Worm (Caenorhabditis elegans) whole organism, L4 larva: Measurements from ENCODE around the gene srh-95.

ENCODE experiments used
- D1046.2 ChIP-seq: fragments of 200-800 bp; sonication (Bioruptor generic); IDR thresholded peaks from 2 replicates; pipeline ENCODE4 v1.3.6; 2022; ENCODE audit warnings: missing genetic modification characterization, missing compliant biosample characterization
- F10B5.3 ChIP-seq: sonication (generic microtip); optimal IDR thresholded peaks from 2 replicates; lab custom pipeline; 2016; ENCODE audit warnings: mild to moderate bottlenecking, missing genetic modification characterization, missing compliant biosample characterization
- F26F4.8 ChIP-seq: fragments of 200-800 bp; sonication (Bioruptor generic); conservative IDR thresholded peaks from 2 replicates; pipeline ENCODE4 v1.3.6; 2022; ENCODE audit warnings: missing genetic modification characterization, missing compliant biosample characterization
- Y105C5A.15 ChIP-seq: fragments of 200-800 bp; sonication (Bioruptor generic); IDR thresholded peaks from 2 replicates; pipeline ENCODE4 v1.3.6; 2022; ENCODE audit warnings: missing genetic modification characterization, missing compliant biosample characterization
- Y48G9A.11 ChIP-seq: fragments of 200-800 bp; sonication (Bioruptor generic); IDR thresholded peaks from 2 replicates; pipeline ENCODE4 v1.3.6; 2022; ENCODE audit warnings: missing genetic modification reagents, missing genetic modification characterization, missing compliant biosample characterization
- Y5F2A.4 ChIP-seq: fragments of 200-800 bp; sonication (Bioruptor generic); optimal IDR thresholded peaks from 2 replicates; lab custom pipeline; 2018; ENCODE audit warnings: mild to moderate bottlenecking, missing genetic modification characterization, missing compliant biosample characterization
- ZK337.2 ChIP-seq: fragments of 200-800 bp; sonication (Bioruptor generic); IDR thresholded peaks from 2 replicates; pipeline ENCODE4 v1.3.6; 2022; ENCODE audit warnings: missing genetic modification reagents, missing genetic modification characterization, missing compliant biosample characterization
- aha-1 ChIP-seq: fragments of 150-350 bp; peaks from one replicate; lab custom pipeline; 2014; ENCODE audit warnings: missing biosample characterization, missing genetic modification characterization
- ama-1 ChIP-seq: fragments of 150-350 bp; optimal IDR thresholded peaks from 2 replicates; lab custom pipeline; 2014; ENCODE audit warnings: inconsistent platforms, mixed read lengths
- arid-1 ChIP-seq: fragments of 200-800 bp; sonication (Bioruptor generic); conservative IDR thresholded peaks from 2 replicates; pipeline ENCODE4 v1.3.6; 2022; ENCODE audit warnings: missing genetic modification reagents, missing genetic modification characterization, missing compliant biosample characterization
- ceh-28 ChIP-seq: fragments of 150-350 bp; optimal IDR thresholded peaks from 2 replicates; lab custom pipeline; 2014; ENCODE audit warnings: missing biosample characterization, missing genetic modification reagents, missing genetic modification characterization
- ceh-44 ChIP-seq: fragments of 200-800 bp; sonication (Bioruptor generic); IDR thresholded peaks from 2 replicates; pipeline ENCODE4 v1.3.6; 2022; ENCODE audit warnings: missing genetic modification reagents, missing genetic modification characterization, missing compliant biosample characterization
- ceh-82 ChIP-seq: sonication (generic microtip); optimal IDR thresholded peaks from 2 replicates; lab custom pipeline; 2017; ENCODE audit warnings: missing biosample characterization, missing genetic modification characterization
- cey-2 ChIP-seq: sonication (generic microtip); optimal IDR thresholded peaks from 3 replicates; lab custom pipeline; 2017; ENCODE audit warnings: missing genetic modification characterization, mild to moderate bottlenecking, missing compliant biosample characterization, antibody characterized with exemption, borderline replicate concordance; ENCODE audit not compliant: insufficient read depth
- dmd-6 ChIP-seq: fragments of 200-800 bp; sonication (Bioruptor generic); IDR thresholded peaks from 2 replicates; pipeline ENCODE4 v1.3.6; 2022; ENCODE audit warnings: missing genetic modification reagents, missing genetic modification characterization, missing compliant biosample characterization
- dpl-1 ChIP-seq: fragments of 150-350 bp; optimal IDR thresholded peaks from 2 replicates; lab custom pipeline; 2014; ENCODE audit warnings: missing biosample characterization, missing genetic modification reagents, missing genetic modification characterization
- dve-1 ChIP-seq: sonication (generic microtip); optimal IDR thresholded peaks from 2 replicates; lab custom pipeline; 2017; ENCODE audit warnings: antibody characterized with exemption, mild to moderate bottlenecking, missing genetic modification characterization, missing compliant biosample characterization; ENCODE audit not compliant: insufficient read depth
- fkh-10 ChIP-seq: fragments of 150-350 bp; optimal IDR thresholded peaks from 2 replicates; lab custom pipeline; 2014; ENCODE audit warnings: missing biosample characterization, missing genetic modification reagents, missing genetic modification characterization
- fos-1 ChIP-seq: fragments of 150-350 bp; optimal IDR thresholded peaks from 2 replicates; lab custom pipeline; 2014; ENCODE audit warnings: missing biosample characterization, missing genetic modification characterization
- hlh-30 ChIP-seq: sonication (generic microtip); optimal IDR thresholded peaks from 2 replicates; lab custom pipeline; 2017; ENCODE audit warnings: antibody characterized with exemption, mild to moderate bottlenecking, missing genetic modification characterization, missing compliant biosample characterization; ENCODE audit not compliant: insufficient read depth
- lim-7 ChIP-seq: fragments of 200-800 bp; sonication (Bioruptor generic); IDR thresholded peaks from 2 replicates; pipeline ENCODE4 v1.3.6; 2022; ENCODE audit warnings: missing genetic modification characterization, missing compliant biosample characterization
- lin-38 ChIP-seq: fragments of 200-800 bp; sonication (Bioruptor generic); IDR thresholded peaks from 2 replicates; pipeline ENCODE4 v1.3.6; 2022; ENCODE audit warnings: missing genetic modification reagents, missing genetic modification characterization, missing compliant biosample characterization
- lin-39 ChIP-seq: fragments of 150-350 bp; optimal IDR thresholded peaks from 2 replicates; lab custom pipeline; 2014; ENCODE audit warnings: missing biosample characterization, missing genetic modification reagents, missing genetic modification characterization
- lir-3 ChIP-seq: sonication (generic microtip); optimal IDR thresholded peaks from 2 replicates; lab custom pipeline; 2016; ENCODE audit warnings: mild to moderate bottlenecking, missing genetic modification characterization, missing compliant biosample characterization
- madf-5 ChIP-seq, 2 experiments: fragments of 200-800 bp; sonication (Bioruptor generic); IDR thresholded peaks; 2 replicates each; pipeline ENCODE4 v1.3.6; 2022; ENCODE audit warnings: missing compliant biosample characterization in 2 of 2, missing genetic modification characterization in 2 of 2
- mdt-29 ChIP-seq: fragments of 200-800 bp; sonication (Bioruptor generic); IDR thresholded peaks from 2 replicates; pipeline ENCODE4 v1.3.6; 2022; ENCODE audit warnings: missing genetic modification reagents, missing genetic modification characterization, missing compliant biosample characterization
- mxl-2 ChIP-seq: fragments of 200-800 bp; sonication (Bioruptor generic); conservative IDR thresholded peaks from 2 replicates; pipeline ENCODE4 v1.3.6; 2022; ENCODE audit warnings: missing genetic modification reagents, missing genetic modification characterization, missing compliant biosample characterization
- nhr-28 ChIP-seq: fragments of 150-350 bp; optimal IDR thresholded peaks from 2 replicates; lab custom pipeline; 2014; ENCODE audit warnings: missing biosample characterization, missing genetic modification characterization
- nhr-42 ChIP-seq: fragments of 200-800 bp; sonication (Bioruptor generic); IDR thresholded peaks from 2 replicates; pipeline ENCODE4 v1.3.6; 2022; ENCODE audit warnings: missing genetic modification characterization, missing compliant biosample characterization
- nhr-6 ChIP-seq: fragments of 150-350 bp; optimal IDR thresholded peaks from 2 replicates; lab custom pipeline; 2014; ENCODE audit warnings: missing biosample characterization, missing genetic modification characterization
- pqm-1 ChIP-seq: sonication (generic microtip); optimal IDR thresholded peaks from 2 replicates; lab custom pipeline; 2017; ENCODE audit warnings: missing biosample characterization, missing genetic modification characterization
- rbr-2 ChIP-seq: sonication (generic microtip); optimal IDR thresholded peaks from 2 replicates; lab custom pipeline; 2016; ENCODE audit warnings: missing genotype, missing genetic modification characterization, missing compliant biosample characterization
- set-16 ChIP-seq: fragments of 200-800 bp; sonication (Bioruptor generic); IDR thresholded peaks from 2 replicates; pipeline ENCODE4 v1.3.6; 2022; ENCODE audit warnings: missing genetic modification reagents, missing genetic modification characterization, missing compliant biosample characterization
- snpc-1.2 ChIP-seq: fragments of 200-800 bp; sonication (Bioruptor generic); IDR thresholded peaks from 2 replicates; pipeline ENCODE4 v1.3.6; 2022; ENCODE audit warnings: missing genetic modification reagents, missing genetic modification characterization, missing compliant biosample characterization
- tag-97 ChIP-seq: fragments of 200-800 bp; sonication (Bioruptor generic); IDR thresholded peaks from 2 replicates; pipeline ENCODE4 v1.3.6; 2022; ENCODE audit warnings: missing genetic modification characterization, missing compliant biosample characterization
- unc-130 ChIP-seq: sonication (generic microtip); optimal IDR thresholded peaks from 2 replicates; lab custom pipeline; 2016; ENCODE audit warnings: missing genetic modification reagents, missing genetic modification characterization, missing compliant biosample characterization
- unc-62 ChIP-seq, 3 experiments: fragments of 150-350 bp in 1 of 3; sonication (generic microtip); optimal IDR thresholded peaks in 2 of 3; peaks in 1 of 3; 1 replicate in 1 of 3; 2 replicates in 2 of 3; lab custom pipeline; 2014 to 2017; ENCODE audit warnings: missing biosample characterization in 3 of 3, missing genetic modification characterization in 3 of 3, missing genetic modification reagents in 3 of 3, missing genotype in 1 of 3
- zag-1 ChIP-seq: fragments of 150-350 bp; optimal IDR thresholded peaks from 2 replicates; lab custom pipeline; 2014; ENCODE audit warnings: missing biosample characterization, missing genetic modification characterization
- zip-2 ChIP-seq: fragments of 150-350 bp; optimal IDR thresholded peaks from 2 replicates; lab custom pipeline; 2014; ENCODE audit warnings: missing biosample characterization, missing genetic modification characterization
- ztf-7 ChIP-seq: fragments of 150-350 bp; optimal IDR thresholded peaks from 2 replicates; lab custom pipeline; 2014; ENCODE audit warnings: missing biosample characterization, missing genetic modification characterization

The srh-95 gene

DNA sequence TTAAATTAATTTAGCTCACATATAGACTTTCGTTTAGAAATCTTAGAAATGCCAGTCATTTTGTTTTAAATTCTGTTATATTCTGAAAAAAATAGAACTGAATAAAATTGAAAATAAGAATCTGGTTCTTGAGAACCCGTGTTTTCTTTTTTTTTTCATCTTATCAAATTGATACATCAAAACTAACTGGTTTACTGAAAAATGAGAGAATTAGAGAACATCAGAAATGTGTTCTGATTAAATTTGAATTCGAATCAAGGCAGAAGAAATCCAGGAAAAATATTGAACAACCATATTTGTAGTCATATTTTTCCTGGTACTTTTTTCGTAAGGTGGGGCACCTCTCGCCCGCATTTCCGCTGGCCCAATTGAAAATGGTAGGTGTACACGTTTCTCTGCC is 28.2 kb upstream of the srh-95 start, which contains the start of gene F11A5.15:
TSS of gene F11A5.15 (minus strand) at position 101 of the 400 bp plus-strand sequence.
- peak in 1 of 2 experiments; percentile 67 for TF ChIP-seq unc-62 (GFP tag; optimal IDR thresholded peaks at IDR 0.05 in 1 of 2; lab: Kevin White, UChicago)
- no peak for TF ChIP-seq unc-62 (tag; optimal IDR thresholded peaks at IDR 0.05; lab: Kevin White, UChicago)
- no peak for TF ChIP-seq snpc-1.2 (GFP tag; lab: Robert Waterston, UW)
- TF ChIP-seq tag-97, result no peak
- no peak for TF ChIP-seq F10B5.3 (tag; lab: Kevin White, UChicago)
- TF ChIP-seq zag-1 (tag; lab: Kevin White, UChicago), result no peak
- TF ChIP-seq aha-1, result peak; percentile 87
- TF ChIP-seq cey-2 (tag; lab: Kevin White, UChicago), result no peak
- no peak for TF ChIP-seq arid-1 (GFP tag; lab: Robert Waterston, UW)

DNA sequence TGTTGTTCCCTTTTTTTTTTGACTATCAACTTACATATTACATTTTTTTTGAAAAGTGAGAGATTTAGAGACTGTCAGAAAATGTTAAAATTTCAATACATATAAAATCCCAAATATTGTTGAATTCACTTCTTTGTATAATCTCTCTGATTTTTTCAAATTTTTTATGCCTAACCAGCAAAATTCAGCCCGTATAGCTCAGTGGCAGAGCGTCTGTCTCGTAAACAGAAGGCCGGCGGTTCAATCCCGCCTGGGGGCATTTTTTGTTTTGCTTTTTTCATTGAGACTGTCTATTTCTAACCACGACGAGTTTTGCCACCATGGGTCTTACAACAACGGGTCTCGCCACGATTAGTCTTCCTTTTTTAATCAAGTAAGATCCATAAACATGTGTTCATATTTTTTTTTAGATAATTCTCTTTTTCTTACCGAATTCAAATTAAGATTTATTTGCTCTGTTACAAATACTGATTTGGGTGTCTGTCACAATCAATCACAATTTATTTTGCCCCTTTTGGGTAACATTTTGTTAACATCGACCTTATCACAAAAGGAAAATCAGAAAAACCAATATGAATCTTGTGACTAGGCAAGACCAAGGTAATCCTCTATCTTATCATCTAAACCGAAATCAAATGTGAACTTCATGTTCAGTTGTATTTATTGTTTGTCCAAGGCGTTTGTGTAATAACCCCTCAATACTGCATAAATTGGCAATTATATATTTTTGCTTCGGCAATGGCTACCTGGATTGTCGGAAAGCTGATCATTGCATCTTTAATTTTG is 27.5 kb upstream of the srh-95 start, which contains the start of gene glc-1:
TSS of gene glc-1 (plus strand) at position 663 of the 786 bp plus-strand sequence.
- TF ChIP-seq Y48G9A.11, result no peak
- peak; percentile 43; the same call in 1 of the 2 replicates for TF ChIP-seq dmd-6 (GFP tag; lab: Robert Waterston, UW)
- TF ChIP-seq ceh-28 (tag; lab: Kevin White, UChicago), result no peak
- TF ChIP-seq nhr-6 (tag; lab: Kevin White, UChicago), result no peak
- peak; percentile 30 for TF ChIP-seq nhr-28 (tag; lab: Kevin White, UChicago)
- no peak for TF ChIP-seq unc-130 (GFP tag; lab: Kevin White, UChicago)
- TF ChIP-seq Y5F2A.4 (GFP tag; lab: Kevin White, UChicago), result no peak
- no peak for TF ChIP-seq lir-3 (tag; lab: Kevin White, UChicago)
- TF ChIP-seq tag-97, result no peak
- no peak for TF ChIP-seq Y105C5A.15 (GFP tag; lab: Robert Waterston, UW)
- peak; percentile 56 for TF ChIP-seq pqm-1

DNA sequence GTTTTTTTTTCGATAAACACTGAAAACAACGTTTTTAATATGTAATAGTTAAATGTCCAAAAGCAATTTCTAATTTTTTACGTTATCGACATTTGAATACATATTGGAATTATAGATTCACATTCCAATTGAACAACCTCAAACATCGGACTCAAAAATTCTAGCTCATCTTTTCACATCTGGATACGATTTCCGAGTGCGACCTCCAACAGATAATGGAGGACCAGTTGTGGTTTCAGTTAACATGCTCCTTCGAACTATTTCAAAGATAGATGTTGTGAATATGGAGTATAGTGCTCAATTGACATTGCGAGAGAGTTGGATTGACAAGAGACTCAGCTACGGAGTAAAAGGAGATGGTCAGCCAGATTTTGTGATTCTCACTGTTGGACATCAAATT is 26.7 kb upstream of the srh-95 start:
- TF ChIP-seq unc-62 (GFP tag; optimal IDR thresholded peaks at IDR 0.05 in 1 of 2; lab: Kevin White, UChicago) (peak in 1 of 2 experiments; percentile 93), unc-62 (tag; optimal IDR thresholded peaks at IDR 0.05; lab: Kevin White, UChicago) (no peak), ztf-7 (tag; lab: Kevin White, UChicago) (no peak)
- TF ChIP-seq, all 104 proteins: peak for 1

DNA sequence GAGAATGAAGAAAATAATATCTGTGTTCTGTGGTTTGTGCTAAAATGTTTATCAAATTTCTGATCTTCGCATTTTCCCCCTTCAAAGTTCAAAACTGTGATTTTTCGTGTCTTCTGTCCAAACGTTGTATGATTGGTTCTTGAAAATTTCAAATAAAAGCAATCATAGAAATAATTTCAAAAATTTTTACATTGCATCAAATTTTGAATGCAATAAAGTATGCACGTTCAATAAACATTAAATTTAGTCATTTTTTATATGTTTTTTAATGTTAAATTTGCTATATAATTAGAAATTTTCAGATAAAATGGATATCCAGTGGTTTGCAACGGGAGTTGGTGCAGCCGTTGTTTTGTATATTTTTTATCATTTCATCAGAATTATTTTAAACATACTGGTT is 22.7 kb upstream of the srh-95 start, which contains the start of gene stdh-2:
TSS of gene stdh-2 (plus strand) at position 301 of the 400 bp plus-strand sequence.
- TF ChIP-seq rbr-2 (no peak), nhr-28 (tag; lab: Kevin White, UChicago) (peak; percentile 54)

DNA sequence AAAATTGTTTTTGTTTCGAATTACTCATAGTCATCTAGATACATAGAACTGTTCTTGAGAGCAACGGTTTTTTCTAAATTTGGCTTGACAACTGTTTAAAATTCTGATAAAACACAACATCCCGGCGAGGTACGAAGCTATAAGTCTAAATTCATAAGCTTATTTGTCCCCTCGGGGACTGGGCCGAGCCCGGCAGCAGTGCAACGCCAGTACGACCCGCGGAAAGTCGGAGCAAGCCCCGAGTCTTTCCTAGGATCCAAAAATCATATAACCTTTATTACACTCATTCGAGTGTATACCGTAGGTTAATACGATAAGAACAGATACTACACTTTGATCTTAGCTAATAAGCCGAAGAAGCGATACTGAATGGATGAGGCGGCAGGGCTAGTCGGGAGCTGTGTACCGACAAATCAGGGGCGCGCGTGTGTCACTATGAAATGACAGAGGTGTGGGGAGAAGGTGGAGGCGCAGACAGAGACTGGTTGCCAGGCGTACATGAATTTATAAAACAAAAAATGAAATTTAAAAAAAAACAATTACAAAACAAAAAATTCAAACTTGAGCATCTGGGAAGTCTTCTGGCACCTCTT is 21.1 kb upstream of the srh-95 start:
- no peak for TF ChIP-seq Y105C5A.15 (GFP tag; lab: Robert Waterston, UW)
- no peak for TF ChIP-seq F10B5.3 (tag; lab: Kevin White, UChicago)
- peak; percentile 40; the same call in 1 of the 2 replicates for TF ChIP-seq lin-38 (GFP tag; lab: Robert Waterston, UW)
- TF ChIP-seq snpc-1.2 (GFP tag; lab: Robert Waterston, UW), result peak; percentile 65
- peak; percentile 18 for TF ChIP-seq dve-1
- TF ChIP-seq ceh-82, result no peak
- no peak for TF ChIP-seq madf-5 (GFP tag; IDR thresholded peaks at IDR 0.05; lab: Robert Waterston, UW)
- no peak for TF ChIP-seq fkh-10
- no peak for TF ChIP-seq F26F4.8 (GFP tag; lab: Robert Waterston, UW)
- no peak for TF ChIP-seq mxl-2 (GFP tag; lab: Robert Waterston, UW)
- TF ChIP-seq D1046.2 (GFP tag; lab: Robert Waterston, UW), result no peak
- TF ChIP-seq zip-2 (tag; lab: Kevin White, UChicago), result no peak
- TF ChIP-seq dpl-1 (GFP tag; lab: Kevin White, UChicago), result no peak
- no peak for TF ChIP-seq ZK337.2 (GFP tag; lab: Robert Waterston, UW)
- no peak for TF ChIP-seq lim-7 (GFP tag; lab: Robert Waterston, UW)
- TF ChIP-seq hlh-30 (tag; lab: Kevin White, UChicago), result no peak
- 0 out of 2 replicates have a peak, but pooled peaks have one; percentile 25 for TF ChIP-seq mdt-29 (GFP tag; lab: Robert Waterston, UW)
- TF ChIP-seq lin-39, result no peak
- TF ChIP-seq unc-130 (GFP tag; lab: Kevin White, UChicago), result peak; percentile 12
- no peak for TF ChIP-seq set-16
- peak; percentile 85 for TF ChIP-seq ceh-44 (GFP tag; lab: Robert Waterston, UW)
- TF ChIP-seq ama-1 (lab: Kevin White, UChicago), result no peak
- TF ChIP-seq fos-1, result no peak
- TF ChIP-seq nhr-42 (GFP tag; lab: Robert Waterston, UW), result no peak
